Worm (Caenorhabditis elegans): ENCODE measurements around the gene F56D6.11.

ce11 chrIV:3937097-3937496, 30.8 kb upstream of the F56D6.11 start, which contains the start of gene clec-71:
- TF ChIP-seq pqm-1 (tag; optimal IDR thresholded peaks at IDR 0.05) (no peak), nhr-77 (tag; optimal IDR thresholded peaks at IDR 0.05) (no peak), ztf-11 (tag; optimal IDR thresholded peaks at IDR 0.05) (no peak), zag-1 (tag; optimal IDR thresholded peaks at IDR 0.05) (no peak), egl-27 (tag; optimal IDR thresholded peaks at IDR 0.05) (no peak), nhr-237 (tag; optimal IDR thresholded peaks at IDR 0.05) (no peak), nhr-67 (tag; optimal IDR thresholded peaks at IDR 0.05) (no peak), ztf-4 (tag; optimal IDR thresholded peaks at IDR 0.05) (no peak), nhr-11 (tag; optimal IDR thresholded peaks at IDR 0.05) (no peak), nhr-23 (tag; optimal IDR thresholded peaks at IDR 0.05) (no peak)
